Worm (Caenorhabditis elegans) whole organism, L1 larva: ENCODE data around the gene wbp-11.

ENCODE experiments used
- C16A3.4 ChIP-seq: fragments of 150-350 bp; optimal IDR thresholded peaks from 2 replicates; lab custom pipeline; 2014; ENCODE audit warnings: missing biosample characterization, missing genetic modification characterization
- Y116A8C.19 ChIP-seq: sonication (generic microtip); optimal IDR thresholded peaks from 2 replicates; lab custom pipeline; 2016; ENCODE audit warnings: missing compliant biosample characterization, missing genetic modification characterization, borderline replicate concordance
- aha-1 ChIP-seq: fragments of 150-350 bp; optimal IDR thresholded peaks from 2 replicates; lab custom pipeline; 2014; ENCODE audit warnings: missing biosample characterization, missing genetic modification characterization
- alr-1 ChIP-seq: fragments of 200-800 bp; sonication (Bioruptor generic); optimal IDR thresholded peaks from 2 replicates; lab custom pipeline; 2018; ENCODE audit warnings: borderline replicate concordance, mild to moderate bottlenecking, missing genetic modification characterization, missing compliant biosample characterization
- ceh-82 ChIP-seq, 3 experiments: fragments of 150-350 bp in 1 of 3; sonication (generic microtip) in 2 of 3; optimal IDR thresholded peaks; 2 replicates each; lab custom pipeline; 2014 to 2017; ENCODE audit warnings: missing biosample characterization in 3 of 3, missing genetic modification characterization in 3 of 3
- ceh-88 ChIP-seq: fragments of 200-800 bp; sonication (Bioruptor generic); IDR thresholded peaks from 2 replicates; pipeline ENCODE4 v1.3.6; 2022; ENCODE audit warnings: missing genetic modification characterization, missing compliant biosample characterization
- ces-1 ChIP-seq: fragments of 150-350 bp; optimal IDR thresholded peaks from 2 replicates; lab custom pipeline; 2014; ENCODE audit warnings: missing biosample characterization, missing genetic modification reagents, missing genetic modification characterization
- dpl-1 ChIP-seq, 3 experiments: fragments of 150-350 bp in 2 of 3; sonication (generic microtip) in 1 of 3; optimal IDR thresholded peaks; 2 replicates each; lab custom pipeline; 2014 to 2017; ENCODE audit warnings: missing biosample characterization in 3 of 3, missing genetic modification characterization in 3 of 3, missing genetic modification reagents in 3 of 3
- dsc-1 ChIP-seq: sonication (generic microtip); optimal IDR thresholded peaks from 2 replicates; lab custom pipeline; 2016; ENCODE audit warnings: mild to moderate bottlenecking, missing genetic modification characterization, missing compliant biosample characterization
- efl-1 ChIP-seq, 4 experiments: fragments of 150-350 bp; optimal IDR thresholded peaks in 3 of 4; peaks in 1 of 4; 1 replicate in 1 of 4; 2 replicates in 3 of 4; lab custom pipeline; 2014; ENCODE audit warnings: missing biosample characterization in 2 of 4, missing genetic modification characterization in 2 of 4, missing genetic modification reagents in 2 of 4
- efl-3 ChIP-seq: fragments of 200-800 bp; sonication (Bioruptor generic); optimal IDR thresholded peaks from 2 replicates; lab custom pipeline; 2018; ENCODE audit warnings: mild to moderate bottlenecking, missing genetic modification characterization, missing compliant biosample characterization
- egl-13 ChIP-seq: sonication (generic microtip); optimal IDR thresholded peaks from 2 replicates; lab custom pipeline; 2016; ENCODE audit warnings: missing genotype, missing genetic modification reagents, missing genetic modification characterization, missing compliant biosample characterization
- egl-27 ChIP-seq, 2 experiments: fragments of 150-350 bp in 1 of 2; sonication (generic microtip); optimal IDR thresholded peaks; 3 replicates each; lab custom pipeline; 2017 to 2018; ENCODE audit warnings: missing biosample characterization in 2 of 2, missing genetic modification characterization in 2 of 2, missing genetic modification reagents in 2 of 2
- elt-3 ChIP-seq, 6 experiments: fragments of 150-350 bp in 1 of 6; sonication (generic microtip); optimal IDR thresholded peaks; 2 replicates each; lab custom pipeline; 2017 to 2018; ENCODE audit warnings: missing biosample characterization in 6 of 6, missing genetic modification characterization in 6 of 6, inconsistent platforms in 1 of 6
- ets-5 ChIP-seq: fragments of 200-800 bp; sonication (Bioruptor generic); IDR thresholded peaks from 2 replicates; pipeline ENCODE4 v1.3.6; 2022; ENCODE audit warnings: missing genetic modification characterization, missing compliant biosample characterization
- fkh-4 ChIP-seq: sonication (generic microtip); optimal IDR thresholded peaks from 2 replicates; lab custom pipeline; 2016; ENCODE audit warnings: missing compliant biosample characterization, missing genetic modification characterization, borderline replicate concordance
- fkh-8 ChIP-seq: sonication (generic microtip); optimal IDR thresholded peaks from 2 replicates; lab custom pipeline; 2016; ENCODE audit warnings: mild to moderate bottlenecking, missing genetic modification characterization, missing compliant biosample characterization
- fos-1 ChIP-seq: fragments of 150-350 bp; optimal IDR thresholded peaks from 2 replicates; lab custom pipeline; 2014; ENCODE audit warnings: missing biosample characterization, missing genetic modification characterization
- grh-1 ChIP-seq: fragments of 200-800 bp; sonication (Bioruptor generic); IDR thresholded peaks from 2 replicates; pipeline ENCODE4 v1.3.6; 2022; ENCODE audit warnings: missing genetic modification reagents, missing genetic modification characterization, missing compliant biosample characterization
- lin-14 ChIP-seq: fragments of 200-800 bp; sonication (Bioruptor generic); optimal IDR thresholded peaks from 2 replicates; lab custom pipeline; 2018; ENCODE audit warnings: mild to moderate bottlenecking, missing genetic modification characterization, moderate library complexity, missing compliant biosample characterization
- lin-15B ChIP-seq: fragments of 150-350 bp; sonication (generic microtip); optimal IDR thresholded peaks from 3 replicates; lab custom pipeline; 2014; ENCODE audit warnings: missing biosample characterization, missing genetic modification characterization
- lin-35 ChIP-seq, 2 experiments: fragments of 150-350 bp; optimal IDR thresholded peaks; 2 replicates each; lab custom pipeline; 2014; ENCODE audit warnings: missing biosample characterization in 2 of 2, missing genetic modification characterization in 2 of 2, missing genetic modification reagents in 2 of 2
- lir-3 ChIP-seq: sonication (generic microtip); optimal IDR thresholded peaks from 2 replicates; lab custom pipeline; 2016; ENCODE audit warnings: mild to moderate bottlenecking, missing genetic modification characterization, moderate library complexity, missing compliant biosample characterization; ENCODE audit not compliant: poor library complexity
- mab-9 ChIP-seq: fragments of 200-800 bp; sonication (Bioruptor generic); IDR thresholded peaks from 2 replicates; pipeline ENCODE4 v1.3.6; 2022; ENCODE audit warnings: missing genetic modification reagents, missing genetic modification characterization, missing compliant biosample characterization
- mdl-1 ChIP-seq, 2 experiments: fragments of 150-350 bp; optimal IDR thresholded peaks; 2 replicates each; lab custom pipeline; 2014 to 2017; ENCODE audit warnings: missing biosample characterization in 2 of 2, missing genetic modification characterization in 2 of 2, inconsistent platforms in 1 of 2
- mef-2 ChIP-seq: fragments of 150-350 bp; optimal IDR thresholded peaks from 2 replicates; lab custom pipeline; 2014; ENCODE audit warnings: missing biosample characterization, missing genetic modification characterization
- mep-1 ChIP-seq: fragments of 150-350 bp; optimal IDR thresholded peaks from 2 replicates; lab custom pipeline; 2014; ENCODE audit warnings: missing biosample characterization, missing genetic modification characterization
- nhr-11 ChIP-seq: fragments of 150-350 bp; optimal IDR thresholded peaks from 2 replicates; lab custom pipeline; 2014; ENCODE audit warnings: missing biosample characterization, missing genetic modification characterization
- nhr-12 ChIP-seq: sonication (generic microtip); optimal IDR thresholded peaks from 2 replicates; lab custom pipeline; 2017; ENCODE audit warnings: missing biosample characterization, missing genetic modification characterization
- nhr-19 ChIP-seq: fragments of 200-800 bp; sonication (Bioruptor generic); conservative IDR thresholded peaks from 2 replicates; pipeline ENCODE4 v1.3.6; 2022; ENCODE audit warnings: missing genetic modification characterization, missing compliant biosample characterization
- nhr-20 ChIP-seq: sonication (generic microtip); optimal IDR thresholded peaks from 2 replicates; lab custom pipeline; 2016; ENCODE audit warnings: mild to moderate bottlenecking, missing genetic modification characterization, missing compliant biosample characterization
- nhr-237 ChIP-seq: fragments of 150-350 bp; optimal IDR thresholded peaks from 2 replicates; lab custom pipeline; 2014; ENCODE audit warnings: missing biosample characterization, missing genetic modification characterization
- nhr-28 ChIP-seq: fragments of 150-350 bp; optimal IDR thresholded peaks from 2 replicates; lab custom pipeline; 2014; ENCODE audit warnings: missing biosample characterization, missing genetic modification characterization
- nhr-47 ChIP-seq: sonication (generic microtip); optimal IDR thresholded peaks from 2 replicates; lab custom pipeline; 2016; ENCODE audit warnings: mild to moderate bottlenecking, missing genetic modification characterization, moderate library complexity, missing compliant biosample characterization
- nhr-71 ChIP-seq: sonication (generic microtip); optimal IDR thresholded peaks from 2 replicates; lab custom pipeline; 2016; ENCODE audit warnings: mild to moderate bottlenecking, missing genetic modification characterization, moderate library complexity, missing compliant biosample characterization
- nhr-85 ChIP-seq: sonication (generic microtip); peaks from one replicate; lab custom pipeline; 2016; ENCODE audit warnings: missing genetic modification characterization, inconsistent platforms, missing compliant biosample characterization
- nhr-90 ChIP-seq: sonication (generic microtip); optimal IDR thresholded peaks from 2 replicates; lab custom pipeline; 2016; ENCODE audit warnings: mild to moderate bottlenecking, missing genetic modification characterization, missing compliant biosample characterization; ENCODE audit not compliant: poor library complexity
- pax-3 ChIP-seq: fragments of 200-800 bp; sonication (Bioruptor generic); optimal IDR thresholded peaks from 2 replicates; lab custom pipeline; 2018; ENCODE audit warnings: mild to moderate bottlenecking, missing genetic modification characterization, moderate library complexity, missing compliant biosample characterization
- pqm-1 ChIP-seq: sonication (generic microtip); optimal IDR thresholded peaks from 3 replicates; lab custom pipeline; 2017; ENCODE audit warnings: missing biosample characterization, missing genetic modification characterization
- rnt-1 ChIP-seq: sonication (generic microtip); optimal IDR thresholded peaks from 2 replicates; lab custom pipeline; 2016; ENCODE audit warnings: mild to moderate bottlenecking, missing genetic modification characterization, moderate library complexity, missing compliant biosample characterization
- snpc-4 ChIP-seq: fragments of 150-350 bp; optimal IDR thresholded peaks from 2 replicates; lab custom pipeline; 2014; ENCODE audit warnings: missing biosample characterization, missing genetic modification characterization
- snu-23 ChIP-seq: sonication (generic microtip); optimal IDR thresholded peaks from 2 replicates; lab custom pipeline; 2016; ENCODE audit warnings: missing genetic modification characterization, missing compliant biosample characterization
- sptf-1 ChIP-seq: fragments of 150-350 bp; optimal IDR thresholded peaks from 2 replicates; lab custom pipeline; 2014; ENCODE audit warnings: missing biosample characterization, missing genetic modification characterization
- sup-37 ChIP-seq: fragments of 200-800 bp; sonication (Bioruptor generic); optimal IDR thresholded peaks from 2 replicates; lab custom pipeline; 2018; ENCODE audit warnings: mild to moderate bottlenecking, missing genetic modification characterization, missing compliant biosample characterization
- tbx-2 ChIP-seq: sonication (generic microtip); optimal IDR thresholded peaks from 2 replicates; lab custom pipeline; 2016; ENCODE audit warnings: missing genetic modification characterization, missing compliant biosample characterization
- unc-30 ChIP-seq: sonication (generic microtip); optimal IDR thresholded peaks from 2 replicates; lab custom pipeline; 2017; ENCODE audit warnings: missing biosample characterization, missing genetic modification characterization
- xbp-1 ChIP-seq: sonication (generic microtip); optimal IDR thresholded peaks from 2 replicates; lab custom pipeline; 2016; ENCODE audit warnings: missing genetic modification characterization, missing compliant biosample characterization
- zag-1 ChIP-seq: fragments of 150-350 bp; optimal IDR thresholded peaks from 2 replicates; lab custom pipeline; 2014; ENCODE audit warnings: missing biosample characterization, missing genetic modification characterization
- zip-4 ChIP-seq: fragments of 200-800 bp; sonication (Bioruptor generic); optimal IDR thresholded peaks from 2 replicates; lab custom pipeline; 2018; ENCODE audit warnings: mild to moderate bottlenecking, missing genetic modification characterization, moderate library complexity, missing compliant biosample characterization
- ztf-11 ChIP-seq, 2 experiments: sonication (generic microtip); optimal IDR thresholded peaks; 2 replicates each; lab custom pipeline; 2016 to 2017; ENCODE audit warnings: missing genetic modification characterization in 2 of 2, missing biosample characterization in 1 of 2, missing compliant biosample characterization in 1 of 2
- ztf-4 ChIP-seq: fragments of 150-350 bp; optimal IDR thresholded peaks from 2 replicates; lab custom pipeline; 2014; ENCODE audit warnings: missing biosample characterization, missing genetic modification characterization

wbp-11 gene

ce11 chrII:10197091-10197675 is 24.5 kb downstream of the wbp-11 start, which contains the start of gene R05H5.3:
TSS of gene R05H5.3 (plus strand) at chrII:10197625.
- TF ChIP-seq ztf-11 (tag; optimal IDR thresholded peaks at IDR 0.05; lab: Kevin White, UChicago) (no peak), C16A3.4 (tag; lab: Kevin White, UChicago) (peak; percentile 67), lin-15B (peak; percentile 75), zip-4 (GFP tag; lab: Kevin White, UChicago) (no peak), dsc-1 (no peak), Y116A8C.19 (tag; lab: Kevin White, UChicago) (no peak), nhr-19 (GFP tag; lab: Robert Waterston, UW) (no peak), aha-1 (tag; lab: Kevin White, UChicago) (no peak), pqm-1 (no peak), lin-14 (peak; percentile 68), nhr-11 (tag; lab: Kevin White, UChicago) (no peak), nhr-12 (no peak), xbp-1 (tag; lab: Kevin White, UChicago) (peak; percentile 14), nhr-237 (tag; lab: Kevin White, UChicago) (no peak), unc-30 (tag; lab: Kevin White, UChicago) (no peak), nhr-20 (tag; lab: Kevin White, UChicago) (peak; percentile 42), lir-3 (tag; lab: Kevin White, UChicago) (peak; percentile 37), nhr-71 (tag; lab: Kevin White, UChicago) (no peak), mef-2 (no peak), fkh-4 (no peak), grh-1 (GFP tag; lab: Robert Waterston, UW) (no peak), nhr-85 (peak; percentile 49), nhr-47 (tag; lab: Kevin White, UChicago) (no peak), mdl-1 (tag; optimal IDR thresholded peaks at IDR 0.05; lab: Kevin White, UChicago) (no peak), fos-1 (tag; lab: Kevin White, UChicago) (no peak), elt-3 (tag; optimal IDR thresholded peaks at IDR 0.05; lab: Kevin White, UChicago) (peak in 1 of 6 experiments; percentile 43), efl-1 (optimal IDR thresholded peaks at IDR 0.05; lab: Kevin White, UChicago) (peak; percentile 83 to 94), efl-1 (GFP tag; optimal IDR thresholded peaks at IDR 0.05 in 1 of 2; lab: Kevin White, UChicago) (peak; percentile 80 to 97), ces-1 (GFP tag; lab: Kevin White, UChicago) (peak; percentile 32), dpl-1 (GFP tag; optimal IDR thresholded peaks at IDR 0.05; lab: Kevin White, UChicago) (peak; percentile 80 to 90 (median 87)), zag-1 (no peak), lin-35 (GFP tag; optimal IDR thresholded peaks at IDR 0.05; lab: Kevin White, UChicago) (peak; percentile 77 to 92), ceh-82 (tag; optimal IDR thresholded peaks at IDR 0.05; lab: Kevin White, UChicago) (peak in 1 of 3 experiments; percentile 66), nhr-28 (tag; lab: Kevin White, UChicago) (no peak), mep-1 (tag; lab: Kevin White, UChicago) (no peak), rnt-1 (peak; percentile 74), egl-27 (tag; optimal IDR thresholded peaks at IDR 0.05; lab: Kevin White, UChicago) (no peak), nhr-90 (no peak), sup-37 (GFP tag; lab: Kevin White, UChicago) (no peak), sptf-1 (no peak), efl-3 (GFP tag; lab: Kevin White, UChicago) (no peak), mab-9 (no peak), tbx-2 (tag; lab: Kevin White, UChicago) (peak; percentile 26), ztf-4 (tag; lab: Kevin White, UChicago) (no peak), snpc-4 (tag; lab: Kevin White, UChicago) (no peak), fkh-8 (tag; lab: Kevin White, UChicago) (no peak), snu-23 (GFP tag; lab: Kevin White, UChicago) (no peak), pax-3 (no peak), ets-5 (GFP tag; lab: Robert Waterston, UW) (no peak), ceh-88 (GFP tag; lab: Robert Waterston, UW) (no peak), alr-1 (tag; lab: Kevin White, UChicago) (no peak), egl-13 (tag; lab: Kevin White, UChicago) (no peak)
